Fruit fly (Drosophila melanogaster) whole organism, embryonic: ENCODE results near the gene chrb.

Experiments used
- ATbp ChIP-seq: fragments of 200-800 bp; sonication (Bioruptor generic); optimal IDR thresholded peaks from 2 replicates; lab custom pipeline; 2017; ENCODE audit warnings: missing biosample characterization, mild to moderate bottlenecking, missing genetic modification characterization, missing genetic modification reagents
- Atf3 ChIP-seq: fragments of 200-800 bp; sonication (Bioruptor generic); optimal IDR thresholded peaks from 3 replicates; lab custom pipeline; 2016; ENCODE audit warnings: missing biosample characterization, missing genetic modification characterization
- CG10209 ChIP-seq: fragments of 200-800 bp; sonication (Bioruptor generic); optimal IDR thresholded peaks from 3 replicates; lab custom pipeline; 2017; ENCODE audit warnings: missing biosample characterization, mild to moderate bottlenecking, missing genetic modification characterization, missing genetic modification reagents
- CG12155 ChIP-seq: fragments of 200-800 bp; sonication (Bioruptor generic); optimal IDR thresholded peaks from 3 replicates; lab custom pipeline; 2016; ENCODE audit warnings: missing biosample characterization, missing genetic modification characterization
- CG13287 ChIP-seq: fragments of 200-800 bp; sonication (Bioruptor generic); IDR thresholded peaks from 2 replicates; pipeline ENCODE4 v1.3.6; 2022; ENCODE audit warnings: missing biosample characterization, missing genetic modification characterization; ENCODE audit not compliant: partially characterized antibody
- CG13296 ChIP-seq: fragments of 200-800 bp; sonication (Bioruptor generic); optimal IDR thresholded peaks from 3 replicates; lab custom pipeline; 2018; ENCODE audit warnings: missing biosample characterization, mild to moderate bottlenecking, missing genetic modification characterization
- CG13424 ChIP-seq: fragments of 200-800 bp; sonication (Bioruptor generic); optimal IDR thresholded peaks from 2 replicates; lab custom pipeline; 2019; ENCODE audit warnings: missing biosample characterization, mild to moderate bottlenecking, missing genetic modification characterization, moderate library complexity
- CG14710 ChIP-seq: fragments of 200-800 bp; sonication (Bioruptor generic); optimal IDR thresholded peaks from 3 replicates; lab custom pipeline; 2019; ENCODE audit warnings: missing biosample characterization, mild to moderate bottlenecking, missing genetic modification characterization, moderate library complexity
- CG1529 ChIP-seq: fragments of 200-800 bp; sonication (Bioruptor generic); optimal IDR thresholded peaks from 3 replicates; lab custom pipeline; 2018; ENCODE audit warnings: missing biosample characterization, missing genetic modification characterization
- CG1602 ChIP-seq: fragments of 200-800 bp; sonication (Bioruptor generic); optimal IDR thresholded peaks from 3 replicates; lab custom pipeline; 2016; ENCODE audit warnings: missing biosample characterization, missing genetic modification characterization
- CG17385 ChIP-seq: fragments of 200-800 bp; sonication (Bioruptor generic); optimal IDR thresholded peaks from 3 replicates; lab custom pipeline; 2018; ENCODE audit warnings: missing biosample characterization, mild to moderate bottlenecking, missing genetic modification characterization
- CG18599 ChIP-seq: fragments of 200-800 bp; sonication (Bioruptor generic); optimal IDR thresholded peaks from 3 replicates; lab custom pipeline; 2017; ENCODE audit warnings: missing biosample characterization, missing genetic modification characterization, mild to moderate bottlenecking, moderate library complexity, missing genetic modification reagents
- CG18764 ChIP-seq: fragments of 200-800 bp; sonication (Bioruptor generic); optimal IDR thresholded peaks from 3 replicates; lab custom pipeline; 2016; ENCODE audit warnings: missing biosample characterization, missing genetic modification characterization
- CG3726 ChIP-seq: fragments of 200-800 bp; sonication (Bioruptor generic); IDR thresholded peaks from 3 replicates; pipeline ENCODE4, ENCODE4 v1.3.6; 2022; ENCODE audit warnings: missing biosample characterization, missing genetic modification characterization
- CG4404 ChIP-seq: fragments of 200-800 bp; sonication (Bioruptor generic); IDR thresholded peaks from 2 replicates; pipeline ENCODE4 v1.3.6; 2022; ENCODE audit warnings: missing biosample characterization, missing genetic modification characterization
- CG6791 ChIP-seq: fragments of 200-800 bp; sonication (Bioruptor generic); IDR thresholded peaks from 3 replicates; pipeline ENCODE4 v1.3.6; 2022; ENCODE audit warnings: missing biosample characterization, missing genetic modification characterization; ENCODE audit not compliant: partially characterized antibody
- CG8388 ChIP-seq: fragments of 200-800 bp; sonication (Bioruptor generic); optimal IDR thresholded peaks from 2 replicates; lab custom pipeline; 2019; ENCODE audit warnings: missing biosample characterization, mild to moderate bottlenecking, missing genetic modification characterization, moderate library complexity
- CoRest ChIP-seq: fragments of 200-800 bp; sonication (Bioruptor generic); optimal IDR thresholded peaks from 3 replicates; lab custom pipeline; 2018; ENCODE audit warnings: missing biosample characterization, mild to moderate bottlenecking, missing genetic modification characterization, moderate library complexity
- Dbx ChIP-seq: fragments of 200-800 bp; sonication (Bioruptor generic); IDR thresholded peaks from 3 replicates; pipeline ENCODE4 v1.3.6; 2022; ENCODE audit warnings: missing biosample characterization, missing genetic modification characterization
- Fer2 ChIP-seq: fragments of 200-800 bp; sonication (Bioruptor generic); optimal IDR thresholded peaks from 2 replicates; lab custom pipeline; 2018; ENCODE audit warnings: missing biosample characterization, mild to moderate bottlenecking, missing genetic modification characterization, moderate library complexity
- Gug ChIP-seq: fragments of 200-800 bp; sonication (Bioruptor generic); IDR thresholded peaks from 4 replicates; pipeline ENCODE4 v1.3.6; 2022; ENCODE audit warnings: missing biosample characterization, missing genetic modification characterization
- H2.0 ChIP-seq: fragments of 200-800 bp; sonication (Bioruptor generic); IDR thresholded peaks from 2 replicates; pipeline ENCODE4 v1.3.6; 2022; ENCODE audit warnings: missing biosample characterization, missing genetic modification characterization
- HLH3B ChIP-seq: fragments of 200-800 bp; sonication (Bioruptor generic); IDR thresholded peaks from 2 replicates; pipeline ENCODE4 v1.3.6; 2022; ENCODE audit warnings: missing biosample characterization, missing genetic modification characterization
- HLH4C ChIP-seq: fragments of 200-800 bp; sonication (Bioruptor generic); IDR thresholded peaks from 3 replicates; pipeline ENCODE4 v1.3.6; 2022; ENCODE audit warnings: missing biosample characterization, missing genetic modification characterization; ENCODE audit not compliant: partially characterized antibody
- Lpt ChIP-seq: fragments of >200 bp; optimal IDR thresholded peaks from 2 replicates; lab custom pipeline; 2018; ENCODE audit warnings: missing biosample characterization, missing genetic modification characterization
- Max ChIP-seq: fragments of 200-800 bp; sonication (Bioruptor generic); optimal IDR thresholded peaks from 2 replicates; lab custom pipeline; 2016; ENCODE audit warnings: missing biosample characterization, mild to moderate bottlenecking, missing genetic modification characterization
- Sry-β ChIP-seq: fragments of 200-800 bp; sonication (Bioruptor generic); optimal IDR thresholded peaks from 2 replicates; lab custom pipeline; 2018; ENCODE audit warnings: missing biosample characterization, mild to moderate bottlenecking, missing genetic modification characterization, moderate library complexity
- ab ChIP-seq: fragments of 200-800 bp; sonication (Bioruptor generic); optimal IDR thresholded peaks from 2 replicates; lab custom pipeline; 2016; ENCODE audit warnings: missing biosample characterization, missing genetic modification characterization
- crol ChIP-seq: fragments of 200-800 bp; sonication (Bioruptor generic); IDR thresholded peaks from 2 replicates; pipeline ENCODE4 v1.3.6; 2022; ENCODE audit warnings: missing biosample characterization, missing genetic modification characterization
- danr ChIP-seq: fragments of 200-800 bp; sonication (Bioruptor generic); IDR thresholded peaks from 2 replicates; pipeline ENCODE4 v1.3.6; 2022; ENCODE audit warnings: missing biosample characterization, missing genetic modification characterization
- emc ChIP-seq: fragments of 200-800 bp; sonication (Bioruptor generic); optimal IDR thresholded peaks from 2 replicates; lab custom pipeline; 2016; ENCODE audit warnings: missing biosample characterization, missing genetic modification characterization
- en ChIP-seq: fragments of 200-800 bp; sonication (Bioruptor generic); optimal IDR thresholded peaks from 2 replicates; lab custom pipeline; 2016; ENCODE audit warnings: missing biosample characterization, missing genetic modification characterization
- gem ChIP-seq: fragments of 200-800 bp; sonication (Bioruptor generic); optimal IDR thresholded peaks from 2 replicates; lab custom pipeline; 2019; ENCODE audit warnings: missing biosample characterization, mild to moderate bottlenecking, missing genetic modification characterization, moderate library complexity
- grau ChIP-seq: fragments of 200-800 bp; optimal IDR thresholded peaks from 3 replicates; lab custom pipeline; 2019; ENCODE audit warnings: missing biosample characterization, mild to moderate bottlenecking, missing genetic modification characterization, moderate library complexity
- gsb-n ChIP-seq: fragments of 200-800 bp; sonication (Bioruptor generic); optimal IDR thresholded peaks from 3 replicates; lab custom pipeline; 2018; ENCODE audit warnings: missing biosample characterization, mild to moderate bottlenecking, missing genetic modification characterization
- inv ChIP-seq: fragments of 200-800 bp; sonication (Bioruptor generic); IDR thresholded peaks from 2 replicates; pipeline ENCODE4 v1.3.6; 2022; ENCODE audit warnings: missing biosample characterization, missing genetic modification characterization; ENCODE audit not compliant: partially characterized antibody
- lola ChIP-seq, 3 experiments: fragments of >200 bp in 2 of 3; fragments of 200-800 bp in 1 of 3; sonication (Bioruptor generic) in 1 of 3; optimal IDR thresholded peaks; 2 replicates each; lab custom pipeline; 2017 to 2019; ENCODE audit warnings: missing biosample characterization in 3 of 3, missing genetic modification characterization in 3 of 3, mild to moderate bottlenecking in 1 of 3, moderate library complexity in 1 of 3
- nau ChIP-seq: fragments of 200-800 bp; sonication (Bioruptor generic); optimal IDR thresholded peaks from 3 replicates; lab custom pipeline; 2017; ENCODE audit warnings: missing biosample characterization, mild to moderate bottlenecking, missing genetic modification characterization, missing genetic modification reagents
- pan ChIP-seq, 4 experiments: fragments of >200 bp in 3 of 4; fragments of 200-800 bp in 1 of 4; sonication (Bioruptor generic) in 1 of 4; optimal IDR thresholded peaks in 3 of 4; IDR thresholded peaks in 1 of 4; 2 replicates each; pipeline versions ENCODE4 v1.3.6 to Lab custom; 2017 to 2022; ENCODE audit warnings: missing biosample characterization in 2 of 4, missing genetic modification characterization in 2 of 4, mixed read lengths in 1 of 4
- pnt ChIP-seq: fragments of 200-800 bp; sonication (Bioruptor generic); optimal IDR thresholded peaks from 3 replicates; lab custom pipeline; 2016; ENCODE audit warnings: missing biosample characterization, missing genetic modification characterization
- sens ChIP-seq: fragments of 200-800 bp; sonication (Bioruptor generic); peaks from one replicate; lab custom pipeline; 2016; ENCODE audit warnings: missing biosample characterization, missing genetic modification characterization
- shn ChIP-seq: fragments of 200-800 bp; sonication (Bioruptor generic); optimal IDR thresholded peaks from 3 replicates; lab custom pipeline; 2016; ENCODE audit warnings: missing biosample characterization, missing genetic modification characterization
- tin ChIP-seq: fragments of 200-800 bp; sonication (Bioruptor generic); optimal IDR thresholded peaks from 3 replicates; lab custom pipeline; 2016; ENCODE audit warnings: missing biosample characterization, missing genetic modification characterization
- trem ChIP-seq: fragments of 200-800 bp; optimal IDR thresholded peaks from 3 replicates; lab custom pipeline; 2019; ENCODE audit warnings: missing biosample characterization, mild to moderate bottlenecking, missing genetic modification characterization, moderate library complexity
- ttk ChIP-seq: fragments of 200-800 bp; sonication (Bioruptor generic); IDR thresholded peaks from 2 replicates; pipeline ENCODE4 v2.1.2; 2022; ENCODE audit warnings: missing biosample characterization, missing genetic modification characterization
- vnd ChIP-seq: fragments of 200-800 bp; sonication (Bioruptor generic); IDR thresholded peaks from 3 replicates; pipeline ENCODE4 v1.3.6; 2022; ENCODE audit warnings: missing biosample characterization, missing genetic modification characterization; ENCODE audit not compliant: partially characterized antibody
- vvl ChIP-seq: fragments of 200-800 bp; sonication (Bioruptor generic); IDR thresholded peaks from 2 replicates; pipeline ENCODE4 v1.3.6; 2022; ENCODE audit warnings: missing biosample characterization, missing genetic modification characterization

chrb gene

DNA sequence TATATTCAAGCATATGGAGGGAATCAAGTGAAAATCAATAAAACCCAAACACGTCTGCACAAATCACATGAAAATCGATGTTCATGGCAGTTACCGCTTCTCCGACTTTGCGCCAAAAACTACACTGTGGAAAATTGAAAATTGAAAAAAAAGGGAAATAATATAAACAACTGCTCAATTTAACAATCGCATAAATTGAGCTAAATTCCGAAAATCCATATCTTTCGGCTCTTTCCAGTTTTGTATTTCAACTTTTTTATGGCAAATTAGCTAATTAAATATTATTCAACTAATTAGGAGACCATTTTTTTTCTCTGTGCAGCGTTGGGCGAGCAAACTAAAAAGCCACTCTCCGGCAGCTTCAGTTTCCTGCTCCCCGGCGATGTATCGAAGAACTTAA, 2.9 kb upstream of the chrb start (continued):
- peak; percentile 2 for TF ChIP-seq nau (GFP tag; lab: Kevin White, UChicago)

DNA sequence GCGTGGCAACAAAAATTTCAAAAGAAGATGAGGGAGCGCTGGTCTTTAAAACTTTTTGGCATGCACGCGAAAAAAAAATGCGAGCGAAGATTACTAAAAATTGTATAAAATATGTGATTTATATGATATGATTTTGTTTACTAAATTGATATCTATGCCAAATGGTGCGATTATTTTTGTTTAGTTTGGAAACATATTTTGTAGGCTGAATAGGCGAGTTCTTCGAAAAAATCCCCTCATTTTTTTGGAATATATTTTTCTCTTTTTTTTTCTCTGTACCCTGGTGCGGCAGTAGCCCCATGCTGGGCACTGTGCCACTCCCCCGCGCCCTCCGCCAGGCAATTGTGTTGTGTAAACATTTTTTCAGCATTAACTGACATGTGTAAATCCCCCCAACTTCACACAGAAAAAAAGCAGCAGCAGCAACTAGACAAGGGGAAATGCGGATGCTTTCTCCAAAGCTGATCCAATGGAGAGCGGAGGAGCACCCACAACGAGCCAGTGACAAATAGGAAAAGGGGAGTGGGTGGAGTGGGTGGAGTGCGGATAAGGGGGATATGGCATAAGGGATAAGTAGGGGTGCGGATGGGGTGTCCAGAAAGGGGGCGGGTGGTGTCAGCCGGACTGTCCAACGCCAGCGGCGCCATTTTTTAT, 1.3 kb upstream of the chrb start:
- TF ChIP-seq Sry-β (GFP tag; lab: Kevin White, UChicago) (no peak), lola (GFP tag; optimal IDR thresholded peaks at IDR 0.05; lab: Kevin White, UChicago) (peak in 1 of 3 experiments; percentile 38), danr (GFP tag; lab: Robert Waterston, UW) (no peak), gem (peak; percentile 24), CG6791 (no peak), ATbp (GFP tag; lab: Kevin White, UChicago) (peak; percentile 26), CG10209 (no peak), grau (no peak), CG1602 (GFP tag; lab: Kevin White, UChicago) (no peak), ab (no peak), shn (GFP tag; lab: Kevin White, UChicago) (no peak), vvl (peak; percentile 31; the same call in 1 of the 2 replicates), Fer2 (tag; lab: Kevin White, UChicago) (no peak), crol (GFP tag; lab: Robert Waterston, UW) (peak; percentile 67; the same call in 1 of the 2 replicates), CG18599 (GFP tag; lab: Kevin White, UChicago) (peak; percentile 5), inv (GFP tag; lab: Robert Waterston, UW) (no peak), en (no peak), HLH4C (GFP tag; lab: Robert Waterston, UW) (no peak), Atf3 (GFP tag; lab: Kevin White, UChicago) (no peak), pnt (GFP tag; lab: Kevin White, UChicago) (no peak), CG13287 (GFP tag; lab: Robert Waterston, UW) (no peak), CG17385 (peak; percentile 17), vnd (no peak), Lpt (GFP tag; lab: Kevin White, UChicago) (no peak), Dbx (no peak), H2.0 (GFP tag; lab: Robert Waterston, UW) (no peak), CG12155 (no peak), Gug (GFP tag; lab: Robert Waterston, UW) (no peak), CG3726 (GFP tag; lab: Robert Waterston, UW) (no peak), tin (no peak), trem (no peak), CG1529 (GFP tag; lab: Kevin White, UChicago) (peak; percentile 12), CG14710 (peak; percentile 13), CG13424 (tag; lab: Kevin White, UChicago) (no peak), CoRest (tag; lab: Kevin White, UChicago) (no peak), emc (no peak), CG8388 (GFP tag; lab: Kevin White, UChicago) (no peak), Max (GFP tag; lab: Kevin White, UChicago) (peak; percentile 5), HLH3B (no peak), CG13296 (no peak), CG4404 (no peak), sens (GFP tag; lab: Kevin White, UChicago) (peak; percentile 82), gsb-n (tag; lab: Kevin White, UChicago) (no peak), ttk (GFP tag; lab: Robert Waterston, UW) (no peak), CG18764 (GFP tag; lab: Kevin White, UChicago) (no peak), pan (optimal IDR thresholded peaks at IDR 0.05; lab: Kevin White, UChicago) (no peak), pan (GFP tag; optimal IDR thresholded peaks at IDR 0.05 in 1 of 2, IDR thresholded peaks at IDR 0.05 in 1 of 2) (peak in 1 of 2 experiments; percentile 21)
